Fruit fly (Drosophila melanogaster) whole organism, embryonic: ENCODE measurements around the gene CG14664.

Experiments
- Ada2b ChIP-seq: fragments of 200-800 bp; sonication (Bioruptor generic); IDR thresholded peaks from 2 replicates; pipeline ENCODE4 v1.3.6; 2022; ENCODE audit warnings: missing biosample characterization, missing genetic modification characterization
- CG10366 ChIP-seq: fragments of 200-800 bp; sonication (Bioruptor generic); IDR thresholded peaks from 2 replicates; pipeline ENCODE4 v1.3.6; 2022; ENCODE audit warnings: missing biosample characterization, missing genetic modification characterization
- CG10979 ChIP-seq: fragments of 200-800 bp; sonication (Bioruptor generic); optimal IDR thresholded peaks from 2 replicates; lab custom pipeline; 2018; ENCODE audit warnings: missing biosample characterization, mild to moderate bottlenecking, missing genetic modification characterization, moderate library complexity
- CG11504 ChIP-seq: fragments of 200-800 bp; sonication (Bioruptor generic); optimal IDR thresholded peaks from 3 replicates; lab custom pipeline; 2019; ENCODE audit warnings: missing biosample characterization, mild to moderate bottlenecking, missing genetic modification characterization, moderate library complexity
- CG12236 ChIP-seq: fragments of 200-800 bp; sonication (Bioruptor generic); optimal IDR thresholded peaks from 2 replicates; lab custom pipeline; 2016; ENCODE audit warnings: missing biosample characterization, missing genetic modification characterization
- CG12659 ChIP-seq: fragments of 200-800 bp; sonication (Bioruptor generic); optimal IDR thresholded peaks from 3 replicates; lab custom pipeline; 2017; ENCODE audit warnings: mild to moderate bottlenecking, missing biosample characterization, missing genetic modification reagents, missing genetic modification characterization
- CG13123 ChIP-seq: fragments of 200-800 bp; sonication (Bioruptor generic); optimal IDR thresholded peaks from 2 replicates; lab custom pipeline; 2016; ENCODE audit warnings: missing biosample characterization, missing genetic modification characterization
- CG13775 ChIP-seq: fragments of 200-800 bp; sonication (Bioruptor generic); optimal IDR thresholded peaks from 3 replicates; lab custom pipeline; 2017; ENCODE audit warnings: missing biosample characterization, mild to moderate bottlenecking, missing genetic modification characterization
- CG15514 ChIP-seq: fragments of 200-800 bp; sonication (Bioruptor generic); optimal IDR thresholded peaks from 3 replicates; lab custom pipeline; 2017; ENCODE audit warnings: missing biosample characterization, missing genetic modification characterization, mild to moderate bottlenecking, moderate library complexity, missing genetic modification reagents
- CG1647 ChIP-seq: fragments of 200-800 bp; sonication (Bioruptor generic); optimal IDR thresholded peaks from 3 replicates; lab custom pipeline; 2016; ENCODE audit warnings: missing biosample characterization, missing genetic modification characterization
- CG17186 ChIP-seq: fragments of 200-800 bp; sonication (Bioruptor generic); optimal IDR thresholded peaks from 3 replicates; lab custom pipeline; 2017; ENCODE audit warnings: missing biosample characterization, missing genetic modification reagents, missing genetic modification characterization
- CG18599 ChIP-seq: fragments of 200-800 bp; sonication (Bioruptor generic); optimal IDR thresholded peaks from 3 replicates; lab custom pipeline; 2017; ENCODE audit warnings: missing biosample characterization, missing genetic modification characterization, mild to moderate bottlenecking, moderate library complexity, missing genetic modification reagents
- CG2678 ChIP-seq: fragments of 200-800 bp; sonication (Bioruptor generic); optimal IDR thresholded peaks from 3 replicates; lab custom pipeline; 2019; ENCODE audit warnings: missing biosample characterization, mild to moderate bottlenecking, missing genetic modification characterization, moderate library complexity
- CG30403 ChIP-seq: fragments of 200-800 bp; sonication (Bioruptor generic); optimal IDR thresholded peaks from 3 replicates; lab custom pipeline; 2016; ENCODE audit warnings: missing biosample characterization, missing genetic modification characterization
- CG6654 ChIP-seq: fragments of 200-800 bp; sonication (Bioruptor generic); optimal IDR thresholded peaks from 2 replicates; lab custom pipeline; 2017; ENCODE audit warnings: missing biosample characterization, mild to moderate bottlenecking, missing genetic modification characterization
- CG8944 ChIP-seq: fragments of 200-800 bp; sonication (Bioruptor generic); optimal IDR thresholded peaks from 3 replicates; lab custom pipeline; 2016; ENCODE audit warnings: missing biosample characterization, missing genetic modification characterization
- Camta ChIP-seq: fragments of 200-800 bp; sonication (Bioruptor generic); optimal IDR thresholded peaks from 2 replicates; lab custom pipeline; 2016; ENCODE audit warnings: missing biosample characterization, missing genetic modification characterization
- D19A ChIP-seq: fragments of 200-800 bp; optimal IDR thresholded peaks from 3 replicates; lab custom pipeline; 2019; ENCODE audit warnings: missing biosample characterization, mild to moderate bottlenecking, missing genetic modification characterization, moderate library complexity
- Dll ChIP-seq: fragments of 200-800 bp; sonication (Bioruptor generic); IDR thresholded peaks from 4 replicates; pipeline ENCODE4 v1.3.6; 2022; ENCODE audit warnings: missing biosample characterization, missing genetic modification characterization; ENCODE audit not compliant: partially characterized antibody
- Doc3 ChIP-seq: fragments of 200-800 bp; sonication (Bioruptor generic); IDR thresholded peaks from 3 replicates; pipeline ENCODE4 v1.3.6; 2022; ENCODE audit warnings: missing biosample characterization, missing genetic modification characterization; ENCODE audit not compliant: partially characterized antibody
- Fer1 ChIP-seq: fragments of 200-800 bp; sonication (Bioruptor generic); optimal IDR thresholded peaks from 2 replicates; lab custom pipeline; 2017; ENCODE audit warnings: missing biosample characterization, mild to moderate bottlenecking, missing genetic modification characterization
- Hand ChIP-seq: fragments of 200-800 bp; sonication (Bioruptor generic); optimal IDR thresholded peaks from 2 replicates; lab custom pipeline; 2017; ENCODE audit warnings: mild to moderate bottlenecking, missing biosample characterization, missing genetic modification reagents, missing genetic modification characterization
- Hr51 ChIP-seq, 2 experiments: fragments of 200-800 bp; sonication (Bioruptor generic); optimal IDR thresholded peaks; 2 replicates in 1 of 2; 3 replicates in 1 of 2; lab custom pipeline; 2016 to 2018; ENCODE audit warnings: missing biosample characterization in 2 of 2, missing genetic modification characterization in 2 of 2, mild to moderate bottlenecking in 1 of 2, moderate library complexity in 1 of 2
- Sry-δ ChIP-seq: fragments of 200-800 bp; sonication (Bioruptor generic); optimal IDR thresholded peaks from 2 replicates; lab custom pipeline; 2016; ENCODE audit warnings: missing biosample characterization, missing genetic modification characterization
- Xbp1 ChIP-seq: fragments of 200-800 bp; sonication (Bioruptor generic); optimal IDR thresholded peaks from 3 replicates; lab custom pipeline; 2016; ENCODE audit warnings: missing biosample characterization, mild to moderate bottlenecking, missing genetic modification characterization
- Xrp1 ChIP-seq: fragments of 200-800 bp; sonication (Bioruptor generic); IDR thresholded peaks from 2 replicates; pipeline ENCODE4 v1.3.6; 2022; ENCODE audit warnings: missing biosample characterization, missing genetic modification characterization
- ac ChIP-seq: fragments of 200-800 bp; sonication (Bioruptor generic); optimal IDR thresholded peaks from 3 replicates; lab custom pipeline; 2017; ENCODE audit warnings: missing biosample characterization, mild to moderate bottlenecking, missing genetic modification characterization
- corto ChIP-seq: fragments of 200-800 bp; sonication (Bioruptor generic); optimal IDR thresholded peaks from 2 replicates; lab custom pipeline; 2016; ENCODE audit warnings: missing biosample characterization, mild to moderate bottlenecking, missing genetic modification characterization, moderate library complexity
- disco-r ChIP-seq: fragments of 200-800 bp; sonication (Bioruptor generic); optimal IDR thresholded peaks from 2 replicates; lab custom pipeline; 2016; ENCODE audit warnings: missing biosample characterization, missing genetic modification characterization
- dm ChIP-seq: fragments of 200-800 bp; sonication (Bioruptor generic); optimal IDR thresholded peaks from 3 replicates; lab custom pipeline; 2016; ENCODE audit warnings: missing biosample characterization, missing genetic modification characterization
- dmrt99B ChIP-seq: fragments of 200-800 bp; sonication (Bioruptor generic); optimal IDR thresholded peaks from 2 replicates; lab custom pipeline; 2018; ENCODE audit warnings: missing biosample characterization, mild to moderate bottlenecking, missing genetic modification characterization, moderate library complexity
- ems ChIP-seq: fragments of 200-800 bp; sonication (Bioruptor generic); optimal IDR thresholded peaks from 3 replicates; lab custom pipeline; 2016; ENCODE audit warnings: missing biosample characterization, missing genetic modification characterization
- exex ChIP-seq: fragments of 200-800 bp; sonication (Bioruptor generic); optimal IDR thresholded peaks from 4 replicates; lab custom pipeline; 2018; ENCODE audit warnings: missing biosample characterization, mild to moderate bottlenecking, missing genetic modification characterization, moderate library complexity
- eyg ChIP-seq: fragments of 200-800 bp; sonication (Bioruptor generic); optimal IDR thresholded peaks from 3 replicates; lab custom pipeline; 2016; ENCODE audit warnings: missing biosample characterization, missing genetic modification characterization
- fd96Cb ChIP-seq: fragments of 200-800 bp; sonication (Bioruptor generic); optimal IDR thresholded peaks from 2 replicates; lab custom pipeline; 2018; ENCODE audit warnings: missing biosample characterization, mild to moderate bottlenecking, missing genetic modification characterization, moderate library complexity
- kah ChIP-seq: fragments of 200-800 bp; sonication (Bioruptor generic); optimal IDR thresholded peaks from 2 replicates; lab custom pipeline; 2018; ENCODE audit warnings: missing biosample characterization, mild to moderate bottlenecking, missing genetic modification characterization
- lab ChIP-seq: fragments of 200-800 bp; sonication (Bioruptor generic); optimal IDR thresholded peaks from 3 replicates; lab custom pipeline; 2017; ENCODE audit warnings: missing biosample characterization, missing genetic modification characterization, mild to moderate bottlenecking, moderate library complexity, missing genetic modification reagents
- odd ChIP-seq: fragments of 200-800 bp; sonication (Bioruptor generic); optimal IDR thresholded peaks from 2 replicates; lab custom pipeline; 2017; ENCODE audit warnings: missing biosample characterization, mild to moderate bottlenecking, missing genetic modification characterization
- prd ChIP-seq, 3 experiments: fragments of >200 bp in 2 of 3; fragments of 200-800 bp in 1 of 3; sonication (Bioruptor generic) in 1 of 3; optimal IDR thresholded peaks in 2 of 3; IDR thresholded peaks in 1 of 3; 2 replicates in 2 of 3; 3 replicates in 1 of 3; pipeline versions ENCODE4 v1.3.6 to Lab custom; 2017 to 2022; ENCODE audit warnings: missing biosample characterization in 1 of 3, missing genetic modification characterization in 1 of 3
- psq ChIP-seq: fragments of 200-800 bp; sonication (Bioruptor generic); optimal IDR thresholded peaks from 2 replicates; lab custom pipeline; 2017; ENCODE audit warnings: missing biosample characterization, missing genetic modification characterization
- rib ChIP-seq: fragments of 200-800 bp; sonication (Bioruptor generic); IDR thresholded peaks from 2 replicates; pipeline ENCODE4 v1.3.6; 2022; ENCODE audit warnings: missing biosample characterization, missing genetic modification characterization
- sd ChIP-seq: fragments of 200-800 bp; sonication (Bioruptor generic); optimal IDR thresholded peaks from 3 replicates; lab custom pipeline; 2018; ENCODE audit warnings: missing biosample characterization, mild to moderate bottlenecking, missing genetic modification characterization, moderate library complexity
- seq ChIP-seq: fragments of 200-800 bp; sonication (Bioruptor generic); IDR thresholded peaks from 2 replicates; pipeline ENCODE4 v1.3.6; 2022; ENCODE audit warnings: missing biosample characterization, missing genetic modification characterization
- shn ChIP-seq: fragments of 200-800 bp; sonication (Bioruptor generic); optimal IDR thresholded peaks from 3 replicates; lab custom pipeline; 2016; ENCODE audit warnings: missing biosample characterization, missing genetic modification characterization
- sima ChIP-seq: fragments of 200-800 bp; sonication (Bioruptor generic); optimal IDR thresholded peaks from 2 replicates; lab custom pipeline; 2016; ENCODE audit warnings: missing biosample characterization, missing genetic modification characterization
- slp2 ChIP-seq: fragments of 200-800 bp; sonication (Bioruptor generic); optimal IDR thresholded peaks from 2 replicates; lab custom pipeline; 2016; ENCODE audit warnings: missing biosample characterization, missing genetic modification characterization
- so ChIP-seq: fragments of 200-800 bp; sonication (Bioruptor generic); IDR thresholded peaks from 3 replicates; pipeline ENCODE4 v1.3.6; 2022; ENCODE audit warnings: missing biosample characterization, missing genetic modification characterization
- tio ChIP-seq: fragments of 200-800 bp; sonication (Bioruptor generic); optimal IDR thresholded peaks from 2 replicates; lab custom pipeline; 2017; ENCODE audit warnings: missing biosample characterization, missing genetic modification characterization, inconsistent platforms

Gene CG14664

dm6 chr3R:5193271-5193670, 30.7 kb upstream of the CG14664 start (continued):
- TF ChIP-seq Fer1 (GFP tag; lab: Kevin White, UChicago) (peak; percentile 26), CG15514 (GFP tag; lab: Kevin White, UChicago) (peak; percentile 8), lab (GFP tag; lab: Kevin White, UChicago) (peak; percentile 42), CG30403 (peak; percentile 3), dmrt99B (peak; percentile 19), CG18599 (GFP tag; lab: Kevin White, UChicago) (peak; percentile 52), Hr51 (GFP tag; optimal IDR thresholded peaks at IDR 0.05; lab: Kevin White, UChicago) (peak in 1 of 2 experiments; percentile 1), Xbp1 (GFP tag; lab: Kevin White, UChicago) (peak; percentile 3), Xrp1 (GFP tag; lab: Robert Waterston, UW) (0 out of 2 replicates have a peak, but pooled peaks have one; percentile 7), exex (no peak)

- TF ChIP-seq Hand (peak; percentile 69), Sry-δ (GFP tag; lab: Kevin White, UChicago) (peak; percentile 12), CG2678 (tag; lab: Kevin White, UChicago) (peak; percentile 74), slp2 (GFP tag; lab: Kevin White, UChicago) (no peak), kah (GFP tag; lab: Kevin White, UChicago) (no peak), CG17186 (no peak), CG1647 (GFP tag; lab: Kevin White, UChicago) (peak; percentile 34), CG10366 (GFP tag; lab: Robert Waterston, UW) (peak; percentile 57), sd (peak; percentile 16), Dll (GFP tag; lab: Robert Waterston, UW) (no peak), CG13775 (peak; percentile 48), Ada2b (GFP tag; lab: Robert Waterston, UW) (peak; percentile 62; the same call in 1 of the 2 replicates), sima (GFP tag; lab: Kevin White, UChicago) (peak; percentile 19), psq (GFP tag; lab: Kevin White, UChicago) (no peak), eyg (GFP tag; lab: Kevin White, UChicago) (peak; percentile 56), Camta (GFP tag; lab: Kevin White, UChicago) (no peak), odd (GFP tag; lab: Kevin White, UChicago) (peak; percentile 33), CG10979 (tag; lab: Kevin White, UChicago) (peak; percentile 11), rib (GFP tag; lab: Robert Waterston, UW) (0 out of 2 replicates have a peak, but pooled peaks have one; percentile 49), so (GFP tag; lab: Robert Waterston, UW) (0 out of 3 replicates have a peak, but pooled peaks have one; percentile 9), CG18599 (GFP tag; lab: Kevin White, UChicago) (peak; percentile 93), disco-r (GFP tag; lab: Kevin White, UChicago) (no peak), CG13123 (no peak), fd96Cb (peak; percentile 21), dm (no peak), corto (no peak), ac (GFP tag; lab: Kevin White, UChicago) (no peak), CG8944 (GFP tag; lab: Kevin White, UChicago) (peak; percentile 30), ems (peak; percentile 42), shn (peak; percentile 61), Doc3 (no peak), D19A (tag; lab: Kevin White, UChicago) (peak; percentile 12), CG30403 (peak; percentile 56), CG12659 (GFP tag; lab: Kevin White, UChicago) (peak; percentile 62), CG11504 (tag; lab: Kevin White, UChicago) (peak; percentile 67), prd (optimal IDR thresholded peaks at IDR 0.05; lab: Kevin White, UChicago) (no peak), prd (GFP tag; IDR thresholded peaks at IDR 0.05; lab: Robert Waterston, UW) (peak; percentile 56; the same call in 2 of the 3 replicates), CG6654 (no peak), seq (GFP tag; lab: Robert Waterston, UW) (peak; percentile 76), CG12236 (no peak), tio (peak; percentile 56)
Measured at dm6 chr3R:5198302-5198701, 25.6 kb upstream of the CG14664 start.
